Fruit fly (Drosophila melanogaster) whole organism: ENCODE results near the gene CG16995.

ENCODE experiments used
- CG8478 ChIP-seq: fragments of >200 bp; optimal IDR thresholded peaks from 2 replicates; lab custom pipeline; 2018; ENCODE audit warnings: inconsistent platforms
- Dll ChIP-seq: fragments of >200 bp; optimal IDR thresholded peaks from 2 replicates; lab custom pipeline; 2017
- EcR ChIP-seq, 2 experiments: fragments of >200 bp; optimal IDR thresholded peaks; 2 replicates each; lab custom pipeline; 2017; ENCODE audit warnings: missing biosample characterization in 2 of 2, missing genetic modification characterization in 2 of 2, missing genetic modification reagents in 2 of 2
- psq ChIP-seq: fragments of >200 bp; optimal IDR thresholded peaks from 2 replicates; lab custom pipeline; 2017
- usp ChIP-seq: fragments of >200 bp; optimal IDR thresholded peaks from 2 replicates; lab custom pipeline; 2017; ENCODE audit warnings: missing biosample characterization, missing genetic modification characterization, mixed read lengths

dm6 chr2L:2286773-2287172 is 21.0 kb upstream of the CG16995 start, which contains the start of gene CG31681:
- TF ChIP-seq EcR (GFP tag; optimal IDR thresholded peaks at IDR 0.05; lab: Kevin White, UChicago) (no peak), usp (GFP tag; lab: Kevin White, UChicago) (no peak), CG8478 (lab: Kevin White, UChicago) (no peak), psq (lab: Kevin White, UChicago) (no peak), Dll (lab: Kevin White, UChicago) (no peak)
